Worm (Caenorhabditis elegans) whole organism, young adult: ENCODE measurements around the gene nhr-233.

Experiments
- B0035.1 ChIP-seq: sonication (generic microtip); optimal IDR thresholded peaks from 2 replicates; lab custom pipeline; 2016; ENCODE audit warnings: missing genetic modification characterization, mild to moderate bottlenecking, missing compliant biosample characterization, missing genotype, missing genetic modification reagents
- F10E7.11 ChIP-seq: sonication (generic microtip); optimal IDR thresholded peaks from 2 replicates; lab custom pipeline; 2017; ENCODE audit warnings: mild to moderate bottlenecking, missing genetic modification characterization, moderate library complexity, missing compliant biosample characterization
- F39B2.1 ChIP-seq: fragments of 200-800 bp; sonication (Bioruptor generic); IDR thresholded peaks from 2 replicates; pipeline ENCODE4 v1.3.6; 2022; ENCODE audit warnings: missing genetic modification reagents, missing genetic modification characterization, missing compliant biosample characterization
- F49E8.2 ChIP-seq: sonication (generic microtip); optimal IDR thresholded peaks from 3 replicates; lab custom pipeline; 2017; ENCODE audit warnings: missing genetic modification characterization, mild to moderate bottlenecking, missing compliant biosample characterization, antibody characterized with exemption, moderate library complexity; ENCODE audit not compliant: insufficient read depth
- F52B5.7 ChIP-seq: sonication (generic microtip); optimal IDR thresholded peaks from 2 replicates; lab custom pipeline; 2016; ENCODE audit warnings: mild to moderate bottlenecking, missing genetic modification characterization, missing compliant biosample characterization
- T26A5.8 ChIP-seq: sonication (generic microtip); optimal IDR thresholded peaks from 2 replicates; lab custom pipeline; 2016; ENCODE audit warnings: missing genetic modification characterization, missing compliant biosample characterization
- Y53F4B.3 ChIP-seq: fragments of 200-800 bp; sonication (Bioruptor generic); IDR thresholded peaks from 2 replicates; pipeline ENCODE4 v1.3.6; 2022; ENCODE audit warnings: missing genetic modification reagents, missing genetic modification characterization, missing compliant biosample characterization
- Y53G8AR.9 ChIP-seq: fragments of 200-800 bp; sonication (Bioruptor generic); conservative IDR thresholded peaks from 2 replicates; pipeline ENCODE4 v1.3.6; 2022; ENCODE audit warnings: missing genetic modification reagents, missing genetic modification characterization, missing compliant biosample characterization
- Y67H2A.10 ChIP-seq: fragments of 200-800 bp; sonication (Bioruptor generic); conservative IDR thresholded peaks from 2 replicates; pipeline ENCODE4 v1.3.6; 2022; ENCODE audit warnings: missing genetic modification reagents, missing genetic modification characterization, missing compliant biosample characterization
- akir-1 ChIP-seq: fragments of 200-800 bp; sonication (Bioruptor generic); optimal IDR thresholded peaks from 2 replicates; lab custom pipeline; 2018; ENCODE audit warnings: mild to moderate bottlenecking, missing genetic modification characterization, moderate library complexity, missing compliant biosample characterization
- aptf-2 ChIP-seq: fragments of 200-800 bp; sonication (Bioruptor generic); conservative IDR thresholded peaks from 2 replicates; pipeline ENCODE4 v1.3.6; 2022; ENCODE audit warnings: missing genetic modification reagents, missing genetic modification characterization, missing compliant biosample characterization
- aptf-3 ChIP-seq: fragments of 200-800 bp; sonication (Bioruptor generic); IDR thresholded peaks from 2 replicates; pipeline ENCODE4 v1.3.6; 2022; ENCODE audit warnings: missing genetic modification characterization, missing compliant biosample characterization
- atf-7 ChIP-seq: sonication (generic microtip); optimal IDR thresholded peaks from 2 replicates; lab custom pipeline; 2017; ENCODE audit warnings: mild to moderate bottlenecking, missing genetic modification characterization, missing compliant biosample characterization
- attf-3 ChIP-seq: fragments of 200-800 bp; sonication (Bioruptor generic); conservative IDR thresholded peaks from 2 replicates; pipeline ENCODE4 v1.3.6; 2022; ENCODE audit warnings: missing genetic modification reagents, missing genetic modification characterization, missing compliant biosample characterization
- attf-5 ChIP-seq: fragments of 200-800 bp; sonication (Bioruptor generic); optimal IDR thresholded peaks from 2 replicates; lab custom pipeline; 2018; ENCODE audit warnings: mild to moderate bottlenecking, missing genetic modification characterization, missing compliant biosample characterization
- attf-6 ChIP-seq: fragments of 200-800 bp; sonication (Bioruptor generic); IDR thresholded peaks from 2 replicates; pipeline ENCODE4 v1.3.6; 2022; ENCODE audit warnings: missing genetic modification reagents, missing genetic modification characterization, missing compliant biosample characterization
- bed-2 ChIP-seq: fragments of 200-800 bp; sonication (Bioruptor generic); IDR thresholded peaks from 2 replicates; pipeline ENCODE4 v1.3.6; 2022; ENCODE audit warnings: missing genetic modification reagents, missing genetic modification characterization, missing compliant biosample characterization
- cebp-1 ChIP-seq, 2 experiments: fragments of 200-800 bp in 1 of 2; sonication (Bioruptor generic) in 1 of 2; sonication (generic microtip) in 1 of 2; IDR thresholded peaks in 1 of 2; optimal IDR thresholded peaks in 1 of 2; 2 replicates each; pipeline versions ENCODE4 v1.3.6 to Lab custom; 2017 to 2022; ENCODE audit warnings: missing compliant biosample characterization in 2 of 2, missing genetic modification characterization in 2 of 2, mild to moderate bottlenecking in 1 of 2, missing genetic modification reagents in 1 of 2, moderate library complexity in 1 of 2
- ceh-100 ChIP-seq: fragments of 200-800 bp; sonication (Bioruptor generic); IDR thresholded peaks from 2 replicates; pipeline ENCODE4 v1.3.6; 2022; ENCODE audit warnings: missing genetic modification reagents, missing genetic modification characterization, missing compliant biosample characterization
- ceh-79 ChIP-seq: sonication (generic microtip); optimal IDR thresholded peaks from 2 replicates; lab custom pipeline; 2017; ENCODE audit warnings: mild to moderate bottlenecking, missing genetic modification characterization, missing compliant biosample characterization
- dpl-1 ChIP-seq: fragments of 150-350 bp; optimal IDR thresholded peaks from 2 replicates; lab custom pipeline; 2014; ENCODE audit warnings: missing biosample characterization, missing genetic modification reagents, missing genetic modification characterization
- efl-1 ChIP-seq: fragments of 150-350 bp; optimal IDR thresholded peaks from 2 replicates; lab custom pipeline; 2014; ENCODE audit warnings: missing biosample characterization, missing genetic modification reagents, missing genetic modification characterization
- egrh-3 ChIP-seq: fragments of 200-800 bp; sonication (Bioruptor generic); IDR thresholded peaks from 2 replicates; pipeline ENCODE4 v1.3.6; 2022; ENCODE audit warnings: missing genetic modification reagents, missing genetic modification characterization, missing compliant biosample characterization
- ekl-4 ChIP-seq: fragments of 200-800 bp; sonication (Bioruptor generic); IDR thresholded peaks from 2 replicates; pipeline ENCODE4 v1.3.6; 2022; ENCODE audit warnings: missing genetic modification reagents, missing genetic modification characterization, missing compliant biosample characterization
- gei-17 ChIP-seq: fragments of 200-800 bp; sonication (Bioruptor generic); optimal IDR thresholded peaks from 2 replicates; lab custom pipeline; 2018; ENCODE audit warnings: mild to moderate bottlenecking, missing genetic modification characterization, missing compliant biosample characterization
- him-1 ChIP-seq: sonication (generic microtip); optimal IDR thresholded peaks from 2 replicates; lab custom pipeline; 2016; ENCODE audit warnings: missing genotype, missing genetic modification reagents, missing genetic modification characterization, missing compliant biosample characterization
- hmg-1.2 ChIP-seq: fragments of 200-800 bp; sonication (Bioruptor generic); IDR thresholded peaks from 2 replicates; pipeline ENCODE4 v1.3.6; 2022; ENCODE audit warnings: missing genetic modification reagents, missing genetic modification characterization, missing compliant biosample characterization
- hrde-1 ChIP-seq: sonication (generic microtip); optimal IDR thresholded peaks from 2 replicates; lab custom pipeline; 2016; ENCODE audit warnings: missing genetic modification characterization, mild to moderate bottlenecking, missing compliant biosample characterization, moderate library complexity, missing genotype, missing genetic modification reagents, borderline replicate concordance
- lin-54 ChIP-seq: fragments of 200-800 bp; sonication (Bioruptor generic); optimal IDR thresholded peaks from 2 replicates; lab custom pipeline; 2018; ENCODE audit warnings: mild to moderate bottlenecking, missing genetic modification characterization, missing compliant biosample characterization
- lir-1 ChIP-seq: fragments of 200-800 bp; sonication (Bioruptor generic); conservative IDR thresholded peaks from 2 replicates; pipeline ENCODE4 v1.3.6; 2022; ENCODE audit warnings: missing genetic modification reagents, missing genetic modification characterization, missing compliant biosample characterization
- lsy-27 ChIP-seq: sonication (generic microtip); optimal IDR thresholded peaks from 2 replicates; lab custom pipeline; 2017; ENCODE audit warnings: missing genetic modification characterization, mild to moderate bottlenecking, missing compliant biosample characterization, antibody characterized with exemption, missing genotype, borderline replicate concordance; ENCODE audit not compliant: insufficient read depth
- madf-10 ChIP-seq: sonication (generic microtip); optimal IDR thresholded peaks from 2 replicates; lab custom pipeline; 2016; ENCODE audit warnings: mild to moderate bottlenecking, missing genetic modification characterization, missing compliant biosample characterization
- madf-6 ChIP-seq: fragments of 200-800 bp; sonication (Bioruptor generic); IDR thresholded peaks from 2 replicates; pipeline ENCODE4 v1.3.6; 2022; ENCODE audit warnings: missing genetic modification reagents, missing genetic modification characterization, missing compliant biosample characterization
- mel-28 ChIP-seq: sonication (generic microtip); optimal IDR thresholded peaks from 2 replicates; lab custom pipeline; 2016; ENCODE audit warnings: borderline replicate concordance, mild to moderate bottlenecking, missing genetic modification characterization, missing compliant biosample characterization
- nfya-1 ChIP-seq: sonication (generic microtip); optimal IDR thresholded peaks from 2 replicates; lab custom pipeline; 2017; ENCODE audit warnings: antibody characterized with exemption, missing compliant biosample characterization, missing genetic modification characterization, borderline replicate concordance; ENCODE audit not compliant: insufficient read depth
- nhr-80 ChIP-seq: sonication (generic microtip); optimal IDR thresholded peaks from 2 replicates; lab custom pipeline; 2016; ENCODE audit warnings: missing genetic modification characterization, missing compliant biosample characterization
- rec-8 ChIP-seq, 2 experiments: sonication (generic microtip); optimal IDR thresholded peaks; 2 replicates each; lab custom pipeline; 2016; ENCODE audit warnings: mild to moderate bottlenecking in 2 of 2, missing genetic modification characterization in 2 of 2, missing genetic modification reagents in 2 of 2, missing genotype in 2 of 2, missing biosample characterization in 1 of 2, missing compliant biosample characterization in 1 of 2, moderate library complexity in 1 of 2
- snpc-3.4 ChIP-seq: sonication (generic microtip); optimal IDR thresholded peaks from 2 replicates; lab custom pipeline; 2017; ENCODE audit warnings: missing genetic modification characterization, mild to moderate bottlenecking, missing compliant biosample characterization, antibody characterized with exemption, moderate library complexity, missing genotype, missing genetic modification reagents
- snpc-4 ChIP-seq, 5 experiments: fragments of 150-350 bp in 1 of 5; sonication (generic microtip) in 4 of 5; optimal IDR thresholded peaks; 2 replicates each; lab custom pipeline; 2014 to 2018; ENCODE audit warnings: missing genetic modification characterization in 5 of 5, missing biosample characterization in 3 of 5, antibody characterized with exemption in 2 of 5, mild to moderate bottlenecking in 2 of 5, missing compliant biosample characterization in 2 of 5, missing genotype in 2 of 5, moderate library complexity in 2 of 5, missing genetic modification reagents in 1 of 5
- tbp1 ChIP-seq: fragments of 200-800 bp; sonication (Bioruptor generic); optimal IDR thresholded peaks from 2 replicates; lab custom pipeline; 2018; ENCODE audit warnings: mild to moderate bottlenecking, missing genetic modification characterization, missing compliant biosample characterization
- tlf-1 ChIP-seq: fragments of 200-800 bp; sonication (Bioruptor generic); optimal IDR thresholded peaks from 2 replicates; lab custom pipeline; 2018; ENCODE audit warnings: mild to moderate bottlenecking, missing genetic modification characterization, missing compliant biosample characterization
- unc-62 ChIP-seq: fragments of 150-350 bp; optimal IDR thresholded peaks from 2 replicates; lab custom pipeline; 2014; ENCODE audit warnings: missing biosample characterization, missing genetic modification reagents, missing genetic modification characterization
- zim-3 ChIP-seq: sonication (generic microtip); optimal IDR thresholded peaks from 2 replicates; lab custom pipeline; 2017; ENCODE audit warnings: mild to moderate bottlenecking, missing genetic modification characterization, moderate library complexity, missing compliant biosample characterization
- ztf-3 ChIP-seq: fragments of 200-800 bp; sonication (Bioruptor generic); optimal IDR thresholded peaks from 2 replicates; lab custom pipeline; 2018; ENCODE audit warnings: mild to moderate bottlenecking, missing genetic modification characterization, missing compliant biosample characterization
- ztf-6 ChIP-seq: fragments of 200-800 bp; sonication (Bioruptor generic); IDR thresholded peaks from 2 replicates; pipeline ENCODE4 v1.3.6; 2022; ENCODE audit warnings: missing genetic modification reagents, missing genetic modification characterization, missing compliant biosample characterization

nhr-233 gene

DNA sequence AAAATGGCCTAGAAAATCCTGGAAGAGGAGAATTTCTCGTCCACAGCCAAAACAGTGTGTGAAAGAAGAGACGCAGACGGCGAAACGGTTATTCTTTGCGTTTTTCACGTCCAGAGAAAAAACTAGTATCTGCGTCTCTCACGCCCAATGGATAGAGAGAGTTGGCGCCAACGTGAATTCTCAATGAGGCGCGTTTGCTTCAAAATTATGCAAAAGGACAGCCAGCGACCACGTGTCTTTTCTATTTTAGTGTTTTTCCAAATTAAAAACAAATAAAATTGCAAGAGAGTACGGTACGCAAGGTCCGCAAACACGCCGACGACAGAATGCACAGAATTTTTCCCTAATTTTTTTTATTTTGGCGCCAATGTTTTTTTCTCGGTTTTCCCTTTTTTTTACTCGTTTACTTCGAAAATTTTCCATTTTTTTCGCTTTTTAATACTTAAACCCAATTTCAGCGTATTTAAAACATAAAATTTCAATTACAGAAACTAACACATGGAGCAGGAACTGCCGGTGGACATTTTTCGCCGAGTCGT, 32.6 kb downstream of the nhr-233 start, which contains the start of gene Y32B12B.2 (continued):
- TF ChIP-seq efl-1 (GFP tag; lab: Kevin White, UChicago) (peak; percentile 66), Y53F4B.3 (GFP tag; lab: Robert Waterston, UW) (no peak), nhr-80 (tag; lab: Kevin White, UChicago) (no peak), akir-1 (GFP tag; lab: Kevin White, UChicago) (no peak), F10E7.11 (no peak), aptf-2 (GFP tag; lab: Robert Waterston, UW) (0 out of 2 replicates have a peak, but pooled peaks have one; percentile 5), ceh-100 (GFP tag; lab: Robert Waterston, UW) (peak; percentile 54; the same call in 1 of the 2 replicates), snpc-3.4 (no peak), cebp-1 (GFP tag; IDR thresholded peaks at IDR 0.05; lab: Robert Waterston, UW) (0 out of 2 replicates have a peak, but pooled peaks have one; percentile 32), cebp-1 (tag; optimal IDR thresholded peaks at IDR 0.05; lab: Kevin White, UChicago) (no peak), tbp1 (GFP tag; lab: Kevin White, UChicago) (peak; percentile 40), egrh-3 (GFP tag; lab: Robert Waterston, UW) (no peak), lsy-27 (tag; lab: Kevin White, UChicago) (no peak), ceh-79 (tag; lab: Kevin White, UChicago) (no peak), hrde-1 (peak; percentile 13), attf-3 (GFP tag; lab: Robert Waterston, UW) (no peak; the same call in 1 of the 2 replicates), ekl-4 (GFP tag; lab: Robert Waterston, UW) (no peak; the same call in 1 of the 2 replicates), unc-62 (no peak), Y53G8AR.9 (GFP tag; lab: Robert Waterston, UW) (0 out of 2 replicates have a peak, but pooled peaks have one; percentile 25), gei-17 (GFP tag; lab: Kevin White, UChicago) (no peak), Y67H2A.10 (no peak), nfya-1 (tag; lab: Kevin White, UChicago) (no peak), ztf-3 (GFP tag; lab: Kevin White, UChicago) (no peak), atf-7 (tag; lab: Kevin White, UChicago) (no peak), mel-28 (tag; lab: Kevin White, UChicago) (no peak), hmg-1.2 (peak; percentile 81), dpl-1 (GFP tag; lab: Kevin White, UChicago) (peak; percentile 76), F39B2.1 (GFP tag; lab: Robert Waterston, UW) (no peak), lin-54 (GFP tag; lab: Kevin White, UChicago) (peak; percentile 57), rec-8 (tag; optimal IDR thresholded peaks at IDR 0.05; lab: Kevin White, UChicago) (no peak), F52B5.7 (tag; lab: Kevin White, UChicago) (no peak), attf-6 (GFP tag; lab: Robert Waterston, UW) (peak; percentile 56), T26A5.8 (no peak), zim-3 (tag; lab: Kevin White, UChicago) (no peak), lir-1 (GFP tag; lab: Robert Waterston, UW) (peak; percentile 28; the same call in 1 of the 2 replicates), him-1 (tag; lab: Kevin White, UChicago) (no peak), madf-10 (tag; lab: Kevin White, UChicago) (no peak), aptf-3 (GFP tag; lab: Robert Waterston, UW) (no peak), tlf-1 (GFP tag; lab: Kevin White, UChicago) (peak; percentile 31), bed-2 (GFP tag; lab: Robert Waterston, UW) (no peak; the same call in 1 of the 2 replicates), B0035.1 (no peak), madf-6 (GFP tag; lab: Robert Waterston, UW) (no peak; the same call in none of the 2 replicates), ztf-6 (0 out of 2 replicates have a peak, but pooled peaks have one; percentile 11), attf-5 (GFP tag; lab: Kevin White, UChicago) (peak; percentile 50), F49E8.2 (tag; lab: Kevin White, UChicago) (peak; percentile 33), snpc-4 (GFP tag; optimal IDR thresholded peaks at IDR 0.05; lab: Kevin White, UChicago) (no peak), snpc-4 (tag; optimal IDR thresholded peaks at IDR 0.05; lab: Kevin White, UChicago) (peak in 2 of 4 experiments; percentile 52 to 73)
